Worm (Caenorhabditis elegans) whole organism, young adult: ENCODE results near the gene rsr-2.

Experiments
- B0035.1 ChIP-seq: sonication (generic microtip); optimal IDR thresholded peaks from 2 replicates; lab custom pipeline; 2016; ENCODE audit warnings: missing genetic modification characterization, mild to moderate bottlenecking, missing compliant biosample characterization, missing genotype, missing genetic modification reagents
- F23B12.7 ChIP-seq: sonication (generic microtip); optimal IDR thresholded peaks from 2 replicates; lab custom pipeline; 2017; ENCODE audit warnings: missing genetic modification characterization, mild to moderate bottlenecking, missing compliant biosample characterization, antibody characterized with exemption, moderate library complexity; ENCODE audit not compliant: insufficient read depth
- F37B4.10 ChIP-seq: fragments of 200-800 bp; sonication (Bioruptor generic); IDR thresholded peaks from 2 replicates; pipeline ENCODE4 v1.3.6; 2022; ENCODE audit warnings: missing genetic modification characterization, missing compliant biosample characterization
- F39B2.1 ChIP-seq: fragments of 200-800 bp; sonication (Bioruptor generic); IDR thresholded peaks from 2 replicates; pipeline ENCODE4 v1.3.6; 2022; ENCODE audit warnings: missing genetic modification reagents, missing genetic modification characterization, missing compliant biosample characterization
- F49E8.2 ChIP-seq: sonication (generic microtip); optimal IDR thresholded peaks from 3 replicates; lab custom pipeline; 2017; ENCODE audit warnings: missing genetic modification characterization, mild to moderate bottlenecking, missing compliant biosample characterization, antibody characterized with exemption, moderate library complexity; ENCODE audit not compliant: insufficient read depth
- F57A8.1 ChIP-seq: fragments of 200-800 bp; sonication (Bioruptor generic); optimal IDR thresholded peaks from 2 replicates; lab custom pipeline; 2018; ENCODE audit warnings: mild to moderate bottlenecking, missing genetic modification characterization, moderate library complexity, missing compliant biosample characterization
- K11D2.4 ChIP-seq: fragments of 200-800 bp; sonication (Bioruptor generic); IDR thresholded peaks from 2 replicates; pipeline ENCODE4 v1.3.6; 2022; ENCODE audit warnings: missing genetic modification reagents, missing genetic modification characterization, missing compliant biosample characterization
- K12H6.12 ChIP-seq: fragments of 200-800 bp; sonication (Bioruptor generic); optimal IDR thresholded peaks from 2 replicates; lab custom pipeline; 2018; ENCODE audit warnings: mild to moderate bottlenecking, missing genetic modification characterization, missing compliant biosample characterization
- T07F8.4 ChIP-seq: sonication (generic microtip); optimal IDR thresholded peaks from 2 replicates; lab custom pipeline; 2016; ENCODE audit warnings: mild to moderate bottlenecking, missing genetic modification characterization, moderate library complexity, missing compliant biosample characterization
- T26A5.8 ChIP-seq: sonication (generic microtip); optimal IDR thresholded peaks from 2 replicates; lab custom pipeline; 2016; ENCODE audit warnings: missing genetic modification characterization, missing compliant biosample characterization
- ZK185.1 ChIP-seq: sonication (generic microtip); optimal IDR thresholded peaks from 2 replicates; lab custom pipeline; 2016; ENCODE audit warnings: mild to moderate bottlenecking, missing genetic modification characterization, missing compliant biosample characterization; ENCODE audit not compliant: poor library complexity, severe bottlenecking
- akir-1 ChIP-seq: fragments of 200-800 bp; sonication (Bioruptor generic); optimal IDR thresholded peaks from 2 replicates; lab custom pipeline; 2018; ENCODE audit warnings: mild to moderate bottlenecking, missing genetic modification characterization, moderate library complexity, missing compliant biosample characterization
- ama-1 ChIP-seq, 3 experiments: fragments of 150-350 bp in 1 of 3; sonication (generic microtip) in 2 of 3; optimal IDR thresholded peaks; 2 replicates each; lab custom pipeline; 2014 to 2018; ENCODE audit warnings: missing biosample characterization in 2 of 3, missing genetic modification characterization in 2 of 3, missing genetic modification reagents in 2 of 3
- aptf-3 ChIP-seq: fragments of 200-800 bp; sonication (Bioruptor generic); IDR thresholded peaks from 2 replicates; pipeline ENCODE4 v1.3.6; 2022; ENCODE audit warnings: missing genetic modification characterization, missing compliant biosample characterization
- atf-7 ChIP-seq: sonication (generic microtip); optimal IDR thresholded peaks from 2 replicates; lab custom pipeline; 2017; ENCODE audit warnings: mild to moderate bottlenecking, missing genetic modification characterization, missing compliant biosample characterization
- chd-7 ChIP-seq: sonication (generic microtip); optimal IDR thresholded peaks from 2 replicates; lab custom pipeline; 2016; ENCODE audit warnings: mild to moderate bottlenecking, missing genetic modification characterization, moderate library complexity, missing compliant biosample characterization
- die-1 ChIP-seq: sonication (generic microtip); optimal IDR thresholded peaks from 2 replicates; lab custom pipeline; 2016; ENCODE audit warnings: missing genotype, mild to moderate bottlenecking, missing genetic modification characterization, missing compliant biosample characterization
- dpff-1 ChIP-seq: sonication (generic microtip); optimal IDR thresholded peaks from 2 replicates; lab custom pipeline; 2017; ENCODE audit warnings: mild to moderate bottlenecking, missing genetic modification characterization, missing compliant biosample characterization
- efl-1 ChIP-seq: fragments of 150-350 bp; optimal IDR thresholded peaks from 2 replicates; lab custom pipeline; 2014; ENCODE audit warnings: missing biosample characterization, missing genetic modification reagents, missing genetic modification characterization
- egl-44 ChIP-seq: fragments of 200-800 bp; sonication (Bioruptor generic); IDR thresholded peaks from 2 replicates; pipeline ENCODE4 v1.3.6; 2022; ENCODE audit warnings: missing genetic modification reagents, missing genetic modification characterization, missing compliant biosample characterization
- egrh-3 ChIP-seq: fragments of 200-800 bp; sonication (Bioruptor generic); IDR thresholded peaks from 2 replicates; pipeline ENCODE4 v1.3.6; 2022; ENCODE audit warnings: missing genetic modification reagents, missing genetic modification characterization, missing compliant biosample characterization
- ekl-4 ChIP-seq: fragments of 200-800 bp; sonication (Bioruptor generic); IDR thresholded peaks from 2 replicates; pipeline ENCODE4 v1.3.6; 2022; ENCODE audit warnings: missing genetic modification reagents, missing genetic modification characterization, missing compliant biosample characterization
- gei-17 ChIP-seq: fragments of 200-800 bp; sonication (Bioruptor generic); optimal IDR thresholded peaks from 2 replicates; lab custom pipeline; 2018; ENCODE audit warnings: mild to moderate bottlenecking, missing genetic modification characterization, missing compliant biosample characterization
- hmg-1.2 ChIP-seq: fragments of 200-800 bp; sonication (Bioruptor generic); IDR thresholded peaks from 2 replicates; pipeline ENCODE4 v1.3.6; 2022; ENCODE audit warnings: missing genetic modification reagents, missing genetic modification characterization, missing compliant biosample characterization
- hmg-20 ChIP-seq: fragments of 200-800 bp; sonication (Bioruptor generic); IDR thresholded peaks from 2 replicates; pipeline ENCODE4 v1.3.6; 2022; ENCODE audit warnings: missing genetic modification reagents, missing genetic modification characterization, missing compliant biosample characterization
- lin-35 ChIP-seq, 3 experiments: fragments of 150-350 bp in 2 of 3; sonication (generic microtip) in 1 of 3; optimal IDR thresholded peaks; 2 replicates each; lab custom pipeline; 2014 to 2018; ENCODE audit warnings: missing biosample characterization in 3 of 3, missing genetic modification characterization in 3 of 3, missing genetic modification reagents in 3 of 3
- lin-40 ChIP-seq: sonication (generic microtip); optimal IDR thresholded peaks from 2 replicates; lab custom pipeline; 2016; ENCODE audit warnings: missing genetic modification characterization, mild to moderate bottlenecking, missing compliant biosample characterization, missing genotype, missing genetic modification reagents
- lir-1 ChIP-seq: fragments of 200-800 bp; sonication (Bioruptor generic); conservative IDR thresholded peaks from 2 replicates; pipeline ENCODE4 v1.3.6; 2022; ENCODE audit warnings: missing genetic modification reagents, missing genetic modification characterization, missing compliant biosample characterization
- lsl-1 ChIP-seq: fragments of 200-800 bp; sonication (Bioruptor generic); optimal IDR thresholded peaks from 2 replicates; lab custom pipeline; 2018; ENCODE audit warnings: mild to moderate bottlenecking, missing genetic modification characterization, moderate library complexity, missing compliant biosample characterization
- lsy-27 ChIP-seq: sonication (generic microtip); optimal IDR thresholded peaks from 2 replicates; lab custom pipeline; 2017; ENCODE audit warnings: missing genetic modification characterization, mild to moderate bottlenecking, missing compliant biosample characterization, antibody characterized with exemption, missing genotype, borderline replicate concordance; ENCODE audit not compliant: insufficient read depth
- madf-8 ChIP-seq: fragments of 200-800 bp; sonication (Bioruptor generic); conservative IDR thresholded peaks from 2 replicates; pipeline ENCODE4 v1.3.6; 2022; ENCODE audit warnings: missing genetic modification reagents, missing genetic modification characterization, missing compliant biosample characterization
- mcd-1 ChIP-seq: fragments of 200-800 bp; sonication (Bioruptor generic); IDR thresholded peaks from 2 replicates; pipeline ENCODE4 v1.3.6; 2022; ENCODE audit warnings: missing genetic modification reagents, missing genetic modification characterization, missing compliant biosample characterization
- mel-28 ChIP-seq: sonication (generic microtip); optimal IDR thresholded peaks from 2 replicates; lab custom pipeline; 2016; ENCODE audit warnings: borderline replicate concordance, mild to moderate bottlenecking, missing genetic modification characterization, missing compliant biosample characterization
- nfya-2 ChIP-seq: fragments of 200-800 bp; sonication (Bioruptor generic); IDR thresholded peaks from 2 replicates; pipeline ENCODE4 v1.3.6; 2022; ENCODE audit warnings: missing genetic modification reagents, missing genetic modification characterization, missing compliant biosample characterization
- nhr-80 ChIP-seq: sonication (generic microtip); optimal IDR thresholded peaks from 2 replicates; lab custom pipeline; 2016; ENCODE audit warnings: missing genetic modification characterization, missing compliant biosample characterization
- rcor-1 ChIP-seq: fragments of 200-800 bp; sonication (Bioruptor generic); IDR thresholded peaks from 2 replicates; pipeline ENCODE4 v1.3.6; 2022; ENCODE audit warnings: missing genetic modification reagents, missing genetic modification characterization, missing compliant biosample characterization
- rec-8 ChIP-seq, 2 experiments: sonication (generic microtip); optimal IDR thresholded peaks; 2 replicates each; lab custom pipeline; 2016; ENCODE audit warnings: mild to moderate bottlenecking in 2 of 2, missing genetic modification characterization in 2 of 2, missing genetic modification reagents in 2 of 2, missing genotype in 2 of 2, missing biosample characterization in 1 of 2, missing compliant biosample characterization in 1 of 2, moderate library complexity in 1 of 2
- rpc-1 ChIP-seq, 2 experiments: fragments of 150-350 bp in 1 of 2; sonication (generic microtip) in 1 of 2; optimal IDR thresholded peaks; 2 replicates each; lab custom pipeline; 2014 to 2018; ENCODE audit warnings: missing biosample characterization in 1 of 2, missing genetic modification characterization in 1 of 2, missing genetic modification reagents in 1 of 2, missing genotype in 1 of 2
- snpc-1.1 ChIP-seq: sonication (generic microtip); optimal IDR thresholded peaks from 2 replicates; lab custom pipeline; 2017; ENCODE audit warnings: missing genetic modification characterization, mild to moderate bottlenecking, missing compliant biosample characterization, antibody characterized with exemption, moderate library complexity, missing genotype, missing genetic modification reagents; ENCODE audit not compliant: insufficient read depth
- tbp1 ChIP-seq: fragments of 200-800 bp; sonication (Bioruptor generic); optimal IDR thresholded peaks from 2 replicates; lab custom pipeline; 2018; ENCODE audit warnings: mild to moderate bottlenecking, missing genetic modification characterization, missing compliant biosample characterization
- unc-130 ChIP-seq: sonication (generic microtip); optimal IDR thresholded peaks from 2 replicates; lab custom pipeline; 2016; ENCODE audit warnings: missing genetic modification reagents, missing genetic modification characterization, missing compliant biosample characterization
- zfh-2 ChIP-seq: fragments of 200-800 bp; sonication (Bioruptor generic); conservative IDR thresholded peaks from 2 replicates; pipeline ENCODE4 v1.3.6; 2022; ENCODE audit warnings: missing genetic modification reagents, missing genetic modification characterization, missing compliant biosample characterization
- ztf-18 ChIP-seq: sonication (generic microtip); optimal IDR thresholded peaks from 2 replicates; lab custom pipeline; 2016; ENCODE audit warnings: missing genotype, mild to moderate bottlenecking, missing genetic modification characterization, missing compliant biosample characterization
- ztf-3 ChIP-seq: fragments of 200-800 bp; sonication (Bioruptor generic); optimal IDR thresholded peaks from 2 replicates; lab custom pipeline; 2018; ENCODE audit warnings: mild to moderate bottlenecking, missing genetic modification characterization, missing compliant biosample characterization
- ztf-6 ChIP-seq: fragments of 200-800 bp; sonication (Bioruptor generic); IDR thresholded peaks from 2 replicates; pipeline ENCODE4 v1.3.6; 2022; ENCODE audit warnings: missing genetic modification reagents, missing genetic modification characterization, missing compliant biosample characterization

Gene rsr-2

ce11 chrII:12214562-12214961 lies 10.6 kb upstream of the rsr-2 start:
- TF ChIP-seq zfh-2 (GFP tag; lab: Robert Waterston, UW) (peak; percentile 83), egl-44 (GFP tag; lab: Robert Waterston, UW) (0 out of 2 replicates have a peak, but pooled peaks have one; percentile 18), T26A5.8 (tag; lab: Kevin White, UChicago) (no peak), egrh-3 (peak; percentile 40; the same call in 1 of the 2 replicates)

ce11 chrII:12222524-12222923 lies 2.6 kb upstream of the rsr-2 start:
- TF ChIP-seq K11D2.4 (GFP tag; lab: Robert Waterston, UW), result peak; percentile 67; the same call in 1 of the 2 replicates
- TF ChIP-seq lsy-27 (tag; lab: Kevin White, UChicago), result no peak
- TF ChIP-seq madf-8, result no peak
- TF ChIP-seq F57A8.1 (GFP tag; lab: Kevin White, UChicago), result no peak
- peak; percentile 19; the same call in 1 of the 2 replicates for TF ChIP-seq hmg-20 (GFP tag; lab: Robert Waterston, UW)
- TF ChIP-seq lir-1, result no peak
- TF ChIP-seq T07F8.4, result no peak
- TF ChIP-seq dpff-1 (tag; lab: Kevin White, UChicago), result no peak
- no peak for TF ChIP-seq ztf-3
- peak; percentile 68 for TF ChIP-seq mcd-1 (GFP tag; lab: Robert Waterston, UW)
- no peak for TF ChIP-seq ztf-6
- peak; percentile 65 for TF ChIP-seq K12H6.12 (tag; lab: Kevin White, UChicago)
- no peak for TF ChIP-seq B0035.1 (tag; lab: Kevin White, UChicago)
- no peak for TF ChIP-seq rpc-1 (optimal IDR thresholded peaks at IDR 0.05; lab: Kevin White, UChicago)
- TF ChIP-seq rpc-1 (tag; optimal IDR thresholded peaks at IDR 0.05; lab: Kevin White, UChicago), result no peak
- no peak for TF ChIP-seq T26A5.8 (tag; lab: Kevin White, UChicago)
- no peak for TF ChIP-seq akir-1 (GFP tag; lab: Kevin White, UChicago)
- peak; percentile 54 for TF ChIP-seq chd-7 (tag; lab: Kevin White, UChicago)
- no peak for TF ChIP-seq snpc-1.1 (tag; lab: Kevin White, UChicago)
- peak; percentile 33 for TF ChIP-seq ztf-18 (tag; lab: Kevin White, UChicago)
- no peak for TF ChIP-seq ZK185.1
- no peak for TF ChIP-seq atf-7 (tag; lab: Kevin White, UChicago)
- TF ChIP-seq gei-17 (GFP tag; lab: Kevin White, UChicago), result peak; percentile 36
- peak; percentile 36 for TF ChIP-seq die-1 (tag; lab: Kevin White, UChicago)
- TF ChIP-seq mel-28 (tag; lab: Kevin White, UChicago), result no peak
- peak; percentile 73 for TF ChIP-seq egrh-3
- peak; percentile 79 for TF ChIP-seq ekl-4 (GFP tag; lab: Robert Waterston, UW)
- no peak for TF ChIP-seq F49E8.2 (tag; lab: Kevin White, UChicago)
- peak; percentile 73 for TF ChIP-seq lin-40 (tag; lab: Kevin White, UChicago)
- no peak for TF ChIP-seq F39B2.1 (GFP tag; lab: Robert Waterston, UW)
- TF ChIP-seq F23B12.7 (tag; lab: Kevin White, UChicago), result no peak
- TF ChIP-seq lin-35 (GFP tag; optimal IDR thresholded peaks at IDR 0.05; lab: Kevin White, UChicago), result peak in 1 of 3 experiments; percentile 68
- TF ChIP-seq ama-1 (optimal IDR thresholded peaks at IDR 0.05; lab: Kevin White, UChicago), result no peak
- no peak for TF ChIP-seq ama-1 (GFP tag; optimal IDR thresholded peaks at IDR 0.05; lab: Kevin White, UChicago)
- peak; percentile 40 for TF ChIP-seq nhr-80 (tag; lab: Kevin White, UChicago)
- TF ChIP-seq aptf-3 (GFP tag; lab: Robert Waterston, UW), result no peak
- no peak for TF ChIP-seq rec-8 (tag; optimal IDR thresholded peaks at IDR 0.05; lab: Kevin White, UChicago)
- TF ChIP-seq hmg-1.2, result peak; percentile 78; the same call in 1 of the 2 replicates
- TF ChIP-seq nfya-2 (GFP tag; lab: Robert Waterston, UW), result no peak
- peak; percentile 34 for TF ChIP-seq tbp1 (GFP tag; lab: Kevin White, UChicago)
- TF ChIP-seq efl-1 (GFP tag; lab: Kevin White, UChicago), result no peak
- peak; percentile 83 for TF ChIP-seq rcor-1
- no peak for TF ChIP-seq unc-130 (GFP tag; lab: Kevin White, UChicago)
- no peak for TF ChIP-seq F37B4.10
- TF ChIP-seq lsl-1 (GFP tag; lab: Kevin White, UChicago), result no peak
